Worm (Caenorhabditis elegans): ENCODE results near the gene C53D6.8.

DNA sequence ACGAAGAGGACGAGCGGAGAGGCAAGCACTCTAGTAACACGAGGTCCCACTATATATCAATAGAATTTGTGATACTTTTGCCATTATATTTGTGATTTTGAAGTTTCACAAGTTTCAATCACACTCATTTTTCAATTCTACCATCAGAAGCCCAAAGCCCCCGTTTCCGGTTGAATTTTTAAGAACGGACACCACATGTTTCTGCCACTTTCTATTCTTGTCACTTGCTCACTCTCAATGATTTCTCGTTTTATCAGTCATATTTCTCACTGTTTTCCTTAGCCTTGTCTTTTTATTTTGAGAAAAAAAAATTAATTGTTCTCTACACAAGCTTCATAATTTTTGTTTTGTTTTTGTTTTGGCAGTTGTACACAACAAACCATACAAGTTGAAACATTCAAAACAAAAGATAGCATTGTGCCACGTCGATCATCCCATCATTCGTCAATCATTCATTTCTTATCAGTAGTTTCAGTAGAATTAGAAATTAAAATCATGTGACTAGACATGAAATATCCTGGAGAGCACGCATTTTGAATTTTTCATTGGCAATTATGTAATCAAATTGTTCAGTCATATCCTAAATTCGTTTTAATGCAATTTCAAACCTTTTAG is 50.5 kb downstream of the C53D6.8 start:
- TF ChIP-seq ama-1 (optimal IDR thresholded peaks at IDR 0.05), result no peak
- TF ChIP-seq flt-1 (GFP tag; IDR thresholded peaks at IDR 0.05), result no peak
- no peak for TF ChIP-seq B0310.2 (tag; optimal IDR thresholded peaks at IDR 0.05)
- no peak for TF ChIP-seq tbx-37 (GFP tag; conservative IDR thresholded peaks at IDR 0.05)
- TF ChIP-seq hmg-4 (GFP tag; optimal IDR thresholded peaks at IDR 0.05), result no peak
- no peak for TF ChIP-seq scrt-1 (GFP tag; IDR thresholded peaks at IDR 0.05)
- TF ChIP-seq aly-1 (tag; optimal IDR thresholded peaks at IDR 0.05), result no peak
- no peak for TF ChIP-seq ceh-13 (GFP tag; optimal IDR thresholded peaks at IDR 0.05)
- no peak for TF ChIP-seq tbx-11 (GFP tag; IDR thresholded peaks at IDR 0.05)
- no peak for TF ChIP-seq sea-1 (GFP tag; conservative IDR thresholded peaks at IDR 0.05)

Data from whole organism, early embryonic.